Fruit fly (Drosophila melanogaster) whole organism, pupa: ENCODE results near the gene PGRP-SA.

ENCODE experiments used
- CG10348 ChIP-seq: fragments of 200-800 bp; sonication (Bioruptor generic); IDR thresholded peaks from 2 replicates; pipeline ENCODE4 v1.3.6; 2022; ENCODE audit warnings: missing biosample characterization, missing genetic modification characterization
- gl ChIP-seq: fragments of 200-800 bp; sonication (Bioruptor generic); optimal IDR thresholded peaks from 2 replicates; lab custom pipeline; 2018; ENCODE audit warnings: missing biosample characterization, mild to moderate bottlenecking, missing genetic modification characterization

- TF ChIP-seq gl (tag; lab: Kevin White, UChicago), result no peak
- TF ChIP-seq CG10348, result no peak
Measured at dm6 chrX:11555070-11555469, 6.4 kb upstream of the PGRP-SA start.
